Worm (Caenorhabditis elegans): Measurements from ENCODE around the gene T07D3.9.

DNA sequence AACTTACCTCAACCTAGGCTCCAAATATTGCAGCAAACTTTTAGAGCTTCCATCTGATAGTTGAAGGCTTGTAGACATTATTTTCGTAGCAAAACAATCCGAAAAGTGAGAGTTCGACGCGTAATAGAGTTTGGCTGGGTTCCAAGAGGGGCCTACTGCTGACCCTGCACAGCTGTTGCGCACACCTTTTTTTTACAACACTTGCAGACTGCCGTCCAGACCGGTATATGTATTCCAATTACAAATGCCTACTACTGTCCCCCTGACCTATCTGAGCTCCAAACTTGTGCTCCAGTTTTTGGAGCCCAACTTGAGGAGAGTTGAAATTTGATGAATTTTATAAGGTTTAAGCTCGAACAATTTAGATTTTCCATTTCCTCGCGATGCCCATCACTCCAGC, 8.8 kb upstream of the T07D3.9 start, which contains the start of the genes fbxc-24 and fbxc-27:
- TF ChIP-seq unc-39 (tag; optimal IDR thresholded peaks at IDR 0.05) = no peak
- no peak for TF ChIP-seq zag-1 (tag; optimal IDR thresholded peaks at IDR 0.05)
- no peak for TF ChIP-seq aly-2 (tag; optimal IDR thresholded peaks at IDR 0.05)
- no peak for TF ChIP-seq skn-1 (tag; optimal IDR thresholded peaks at IDR 0.05)
- no peak for TF ChIP-seq nhr-237 (tag; optimal IDR thresholded peaks at IDR 0.05)
- no peak for TF ChIP-seq nhr-6 (tag; optimal IDR thresholded peaks at IDR 0.05)
- no peak for TF ChIP-seq ceh-82 (tag; optimal IDR thresholded peaks at IDR 0.05)
- TF ChIP-seq F13H6.1 (tag; optimal IDR thresholded peaks at IDR 0.05) = no peak
- no peak for TF ChIP-seq fos-1 (tag; optimal IDR thresholded peaks at IDR 0.05)
- no peak for TF ChIP-seq nhr-12 (tag; optimal IDR thresholded peaks at IDR 0.05)
- TF ChIP-seq unc-62 (GFP tag; optimal IDR thresholded peaks at IDR 0.05) = no peak
- no peak for TF ChIP-seq ama-1 (optimal IDR thresholded peaks at IDR 0.05)
